Fruit fly (Drosophila melanogaster): Measurements from ENCODE around the gene Npc2g.

DNA sequence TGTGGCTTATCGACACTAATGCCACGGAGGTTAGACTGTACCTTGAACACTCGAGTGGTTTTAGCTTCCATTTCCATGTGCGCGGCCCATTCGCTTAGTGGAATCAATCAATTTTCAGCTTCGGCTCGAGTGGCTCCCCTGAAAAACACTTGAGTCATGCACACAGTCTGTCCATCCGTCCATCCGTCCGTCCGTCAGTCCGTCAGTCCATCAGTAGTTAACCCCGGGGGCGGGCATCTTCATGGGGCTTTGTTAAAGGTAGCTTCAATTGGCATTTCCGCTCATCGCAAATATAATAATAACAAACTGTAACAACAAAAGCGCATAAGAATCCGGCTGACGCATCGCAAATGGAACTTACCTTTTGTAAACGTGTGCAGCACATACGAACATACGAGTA is 36.1 kb upstream of the Npc2g start:
- TF ChIP-seq EcR (GFP tag; optimal IDR thresholded peaks at IDR 0.05) (no peak), pan (optimal IDR thresholded peaks at IDR 0.05) (no peak), Dll (optimal IDR thresholded peaks at IDR 0.05) (no peak)

All from whole organism.